Worm (Caenorhabditis elegans) whole organism, L4 larva: ENCODE results near the gene coq-5.

Source experiments
- F10B5.3 ChIP-seq: sonication (generic microtip); optimal IDR thresholded peaks from 2 replicates; lab custom pipeline; 2016; ENCODE audit warnings: mild to moderate bottlenecking, missing genetic modification characterization, missing compliant biosample characterization
- F26F4.8 ChIP-seq: fragments of 200-800 bp; sonication (Bioruptor generic); conservative IDR thresholded peaks from 2 replicates; pipeline ENCODE4 v1.3.6; 2022; ENCODE audit warnings: missing genetic modification characterization, missing compliant biosample characterization
- F37D6.2 ChIP-seq: sonication (generic microtip); optimal IDR thresholded peaks from 2 replicates; lab custom pipeline; 2016; ENCODE audit warnings: mild to moderate bottlenecking, missing genetic modification characterization, missing compliant biosample characterization
- F44E2.7 ChIP-seq: fragments of 200-800 bp; sonication (Bioruptor generic); IDR thresholded peaks from 2 replicates; pipeline ENCODE4 v2.1.2; 2022; ENCODE audit warnings: missing genetic modification characterization, missing compliant biosample characterization
- F49E8.2 ChIP-seq: sonication (generic microtip); optimal IDR thresholded peaks from 2 replicates; lab custom pipeline; 2016; ENCODE audit warnings: missing compliant biosample characterization, mild to moderate bottlenecking, missing genetic modification characterization, borderline replicate concordance
- T26A8.4 ChIP-seq: fragments of 200-800 bp; sonication (Bioruptor generic); IDR thresholded peaks from 2 replicates; pipeline ENCODE4 v1.3.6; 2022; ENCODE audit warnings: missing genetic modification characterization, missing compliant biosample characterization
- Y48G9A.11 ChIP-seq: fragments of 200-800 bp; sonication (Bioruptor generic); IDR thresholded peaks from 2 replicates; pipeline ENCODE4 v1.3.6; 2022; ENCODE audit warnings: missing genetic modification reagents, missing genetic modification characterization, missing compliant biosample characterization
- ZK337.2 ChIP-seq: fragments of 200-800 bp; sonication (Bioruptor generic); IDR thresholded peaks from 2 replicates; pipeline ENCODE4 v1.3.6; 2022; ENCODE audit warnings: missing genetic modification reagents, missing genetic modification characterization, missing compliant biosample characterization
- ZK546.5 ChIP-seq, 2 experiments: sonication (generic microtip); optimal IDR thresholded peaks; 2 replicates each; lab custom pipeline; 2017; ENCODE audit warnings: missing biosample characterization in 2 of 2, missing genetic modification characterization in 2 of 2
- aha-1 ChIP-seq: fragments of 150-350 bp; peaks from one replicate; lab custom pipeline; 2014; ENCODE audit warnings: missing biosample characterization, missing genetic modification characterization
- ama-1 ChIP-seq: fragments of 150-350 bp; optimal IDR thresholded peaks from 2 replicates; lab custom pipeline; 2014; ENCODE audit warnings: inconsistent platforms, mixed read lengths
- arid-1 ChIP-seq: fragments of 200-800 bp; sonication (Bioruptor generic); conservative IDR thresholded peaks from 2 replicates; pipeline ENCODE4 v1.3.6; 2022; ENCODE audit warnings: missing genetic modification reagents, missing genetic modification characterization, missing compliant biosample characterization
- attf-4 ChIP-seq: sonication (generic microtip); optimal IDR thresholded peaks from 3 replicates; lab custom pipeline; 2017; ENCODE audit warnings: missing biosample characterization, missing genetic modification characterization
- cey-2 ChIP-seq: sonication (generic microtip); optimal IDR thresholded peaks from 3 replicates; lab custom pipeline; 2017; ENCODE audit warnings: missing genetic modification characterization, mild to moderate bottlenecking, missing compliant biosample characterization, antibody characterized with exemption, borderline replicate concordance; ENCODE audit not compliant: insufficient read depth
- daf-12 ChIP-seq: fragments of 150-350 bp; optimal IDR thresholded peaks from 2 replicates; lab custom pipeline; 2014; ENCODE audit warnings: missing biosample characterization, missing genetic modification reagents, missing genetic modification characterization
- daf-16 ChIP-seq, 3 experiments: sonication (generic microtip); optimal IDR thresholded peaks; 2 replicates each; lab custom pipeline; 2016 to 2017; ENCODE audit warnings: missing genetic modification characterization in 3 of 3, missing genetic modification reagents in 3 of 3, mild to moderate bottlenecking in 2 of 3, missing compliant biosample characterization in 2 of 3, missing biosample characterization in 1 of 3, moderate library complexity in 1 of 3
- daf-8 ChIP-seq: fragments of 200-800 bp; sonication (Bioruptor generic); IDR thresholded peaks from 2 replicates; pipeline ENCODE4 v1.3.6; 2022; ENCODE audit warnings: missing genetic modification characterization, missing compliant biosample characterization
- dmd-6 ChIP-seq: fragments of 200-800 bp; sonication (Bioruptor generic); IDR thresholded peaks from 2 replicates; pipeline ENCODE4 v1.3.6; 2022; ENCODE audit warnings: missing genetic modification reagents, missing genetic modification characterization, missing compliant biosample characterization
- dmd-9 ChIP-seq: fragments of 200-800 bp; sonication (Bioruptor generic); IDR thresholded peaks from 2 replicates; pipeline ENCODE4 v1.3.6; 2022; ENCODE audit warnings: missing genetic modification reagents, missing genetic modification characterization, missing compliant biosample characterization
- dpl-1 ChIP-seq: fragments of 150-350 bp; optimal IDR thresholded peaks from 2 replicates; lab custom pipeline; 2014; ENCODE audit warnings: missing biosample characterization, missing genetic modification reagents, missing genetic modification characterization
- fkh-10 ChIP-seq: fragments of 150-350 bp; optimal IDR thresholded peaks from 2 replicates; lab custom pipeline; 2014; ENCODE audit warnings: missing biosample characterization, missing genetic modification reagents, missing genetic modification characterization
- fos-1 ChIP-seq: fragments of 150-350 bp; optimal IDR thresholded peaks from 2 replicates; lab custom pipeline; 2014; ENCODE audit warnings: missing biosample characterization, missing genetic modification characterization
- hlh-11 ChIP-seq: fragments of 200-800 bp; sonication (Bioruptor generic); optimal IDR thresholded peaks from 2 replicates; lab custom pipeline; 2018; ENCODE audit warnings: mild to moderate bottlenecking, missing genetic modification characterization, missing compliant biosample characterization
- hlh-30 ChIP-seq: sonication (generic microtip); optimal IDR thresholded peaks from 2 replicates; lab custom pipeline; 2017; ENCODE audit warnings: antibody characterized with exemption, mild to moderate bottlenecking, missing genetic modification characterization, missing compliant biosample characterization; ENCODE audit not compliant: insufficient read depth
- hmg-1.1 ChIP-seq: fragments of 200-800 bp; sonication (Bioruptor generic); IDR thresholded peaks from 2 replicates; pipeline ENCODE4 v1.3.6; 2022; ENCODE audit warnings: missing genetic modification reagents, missing genetic modification characterization, missing compliant biosample characterization
- lin-1 ChIP-seq: fragments of 200-800 bp; sonication (Bioruptor generic); IDR thresholded peaks from 2 replicates; pipeline ENCODE4 v1.3.6; 2022; ENCODE audit warnings: missing genetic modification reagents, missing genetic modification characterization, missing compliant biosample characterization
- lin-39 ChIP-seq: fragments of 150-350 bp; optimal IDR thresholded peaks from 2 replicates; lab custom pipeline; 2014; ENCODE audit warnings: missing biosample characterization, missing genetic modification reagents, missing genetic modification characterization
- lsy-2 ChIP-seq, 2 experiments: fragments of 150-350 bp in 1 of 2; sonication (generic microtip) in 1 of 2; optimal IDR thresholded peaks; 2 replicates each; lab custom pipeline; 2014 to 2017; ENCODE audit warnings: missing biosample characterization in 2 of 2, missing genetic modification characterization in 2 of 2
- mdt-29 ChIP-seq: fragments of 200-800 bp; sonication (Bioruptor generic); IDR thresholded peaks from 2 replicates; pipeline ENCODE4 v1.3.6; 2022; ENCODE audit warnings: missing genetic modification reagents, missing genetic modification characterization, missing compliant biosample characterization
- mes-2 ChIP-seq: sonication (generic microtip); optimal IDR thresholded peaks from 2 replicates; lab custom pipeline; 2016; ENCODE audit warnings: missing genotype, mild to moderate bottlenecking, missing genetic modification characterization, missing compliant biosample characterization; ENCODE audit not compliant: poor library complexity, severe bottlenecking
- nhr-10 ChIP-seq: fragments of 150-350 bp; optimal IDR thresholded peaks from 2 replicates; lab custom pipeline; 2014; ENCODE audit warnings: missing biosample characterization, missing genetic modification characterization
- nhr-111 ChIP-seq: fragments of 200-800 bp; sonication (Bioruptor generic); optimal IDR thresholded peaks from 2 replicates; lab custom pipeline; 2018; ENCODE audit warnings: mild to moderate bottlenecking, missing genetic modification characterization, missing compliant biosample characterization
- nhr-25 ChIP-seq: sonication (generic microtip); optimal IDR thresholded peaks from 2 replicates; lab custom pipeline; 2017; ENCODE audit warnings: missing genetic modification characterization, mild to moderate bottlenecking, missing compliant biosample characterization, antibody characterized with exemption, moderate library complexity, borderline replicate concordance; ENCODE audit not compliant: insufficient read depth
- nhr-28 ChIP-seq: fragments of 150-350 bp; optimal IDR thresholded peaks from 2 replicates; lab custom pipeline; 2014; ENCODE audit warnings: missing biosample characterization, missing genetic modification characterization
- nhr-48 ChIP-seq: sonication (generic microtip); optimal IDR thresholded peaks from 2 replicates; lab custom pipeline; 2016; ENCODE audit warnings: mild to moderate bottlenecking, missing genetic modification characterization, missing compliant biosample characterization
- nhr-6 ChIP-seq: fragments of 150-350 bp; optimal IDR thresholded peaks from 2 replicates; lab custom pipeline; 2014; ENCODE audit warnings: missing biosample characterization, missing genetic modification characterization
- nhr-76 ChIP-seq: fragments of 150-350 bp; optimal IDR thresholded peaks from 2 replicates; lab custom pipeline; 2014; ENCODE audit warnings: missing biosample characterization, missing genetic modification characterization
- nhr-77 ChIP-seq: fragments of 150-350 bp; optimal IDR thresholded peaks from 2 replicates; lab custom pipeline; 2014; ENCODE audit warnings: missing biosample characterization, missing genetic modification characterization
- pqm-1 ChIP-seq: sonication (generic microtip); optimal IDR thresholded peaks from 2 replicates; lab custom pipeline; 2017; ENCODE audit warnings: missing biosample characterization, missing genetic modification characterization
- rbr-2 ChIP-seq: sonication (generic microtip); optimal IDR thresholded peaks from 2 replicates; lab custom pipeline; 2016; ENCODE audit warnings: missing genotype, missing genetic modification characterization, missing compliant biosample characterization
- sdz-12 ChIP-seq: fragments of 200-800 bp; sonication (Bioruptor generic); optimal IDR thresholded peaks from 2 replicates; lab custom pipeline; 2018; ENCODE audit warnings: mild to moderate bottlenecking, missing genetic modification characterization, missing compliant biosample characterization
- set-16 ChIP-seq: fragments of 200-800 bp; sonication (Bioruptor generic); IDR thresholded peaks from 2 replicates; pipeline ENCODE4 v1.3.6; 2022; ENCODE audit warnings: missing genetic modification reagents, missing genetic modification characterization, missing compliant biosample characterization
- snpc-1.2 ChIP-seq: fragments of 200-800 bp; sonication (Bioruptor generic); IDR thresholded peaks from 2 replicates; pipeline ENCODE4 v1.3.6; 2022; ENCODE audit warnings: missing genetic modification reagents, missing genetic modification characterization, missing compliant biosample characterization
- tra-1 ChIP-seq: fragments of 200-800 bp; sonication (Bioruptor generic); IDR thresholded peaks from 2 replicates; pipeline ENCODE4 v1.3.6; 2022; ENCODE audit warnings: missing genetic modification reagents, missing genetic modification characterization, missing compliant biosample characterization
- zag-1 ChIP-seq: fragments of 150-350 bp; optimal IDR thresholded peaks from 2 replicates; lab custom pipeline; 2014; ENCODE audit warnings: missing biosample characterization, missing genetic modification characterization
- zfp-2 ChIP-seq: sonication (generic microtip); optimal IDR thresholded peaks from 2 replicates; lab custom pipeline; 2016; ENCODE audit warnings: mild to moderate bottlenecking, missing genetic modification characterization, missing compliant biosample characterization

coq-5 gene

DNA sequence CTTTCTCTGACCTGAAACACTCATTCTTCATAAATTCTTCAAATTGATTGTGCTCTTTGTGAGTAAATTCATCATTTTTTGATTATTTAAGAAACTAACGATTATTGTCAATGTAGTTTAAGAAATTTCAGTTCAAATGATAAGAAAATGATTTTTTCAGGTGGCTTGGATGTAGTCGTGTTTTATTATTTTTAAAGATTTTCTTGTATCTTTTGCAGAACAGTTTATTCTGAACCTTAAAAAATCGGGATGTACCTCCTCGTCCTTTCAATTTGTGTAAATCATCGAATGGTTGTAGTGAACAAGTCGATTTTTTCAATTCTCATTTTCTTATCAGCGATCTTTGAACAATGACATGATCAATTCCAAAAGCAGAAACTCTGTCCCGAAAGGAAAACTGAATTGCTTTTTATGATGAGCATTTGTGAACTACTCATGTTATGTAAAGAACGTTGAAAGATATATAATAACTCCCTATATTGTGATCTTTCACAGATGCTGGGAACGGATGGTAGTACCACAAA is 7.0 kb upstream of the coq-5 start, which contains the start of gene slc-17.3 (continued):
- peak; percentile 1 for TF ChIP-seq pqm-1 (tag; lab: Kevin White, UChicago)
- no peak for TF ChIP-seq lin-39
- TF ChIP-seq nhr-48 (tag; lab: Kevin White, UChicago): no peak
- TF ChIP-seq attf-4 (tag; lab: Kevin White, UChicago): no peak
- TF ChIP-seq F10B5.3 (tag; lab: Kevin White, UChicago): no peak

DNA sequence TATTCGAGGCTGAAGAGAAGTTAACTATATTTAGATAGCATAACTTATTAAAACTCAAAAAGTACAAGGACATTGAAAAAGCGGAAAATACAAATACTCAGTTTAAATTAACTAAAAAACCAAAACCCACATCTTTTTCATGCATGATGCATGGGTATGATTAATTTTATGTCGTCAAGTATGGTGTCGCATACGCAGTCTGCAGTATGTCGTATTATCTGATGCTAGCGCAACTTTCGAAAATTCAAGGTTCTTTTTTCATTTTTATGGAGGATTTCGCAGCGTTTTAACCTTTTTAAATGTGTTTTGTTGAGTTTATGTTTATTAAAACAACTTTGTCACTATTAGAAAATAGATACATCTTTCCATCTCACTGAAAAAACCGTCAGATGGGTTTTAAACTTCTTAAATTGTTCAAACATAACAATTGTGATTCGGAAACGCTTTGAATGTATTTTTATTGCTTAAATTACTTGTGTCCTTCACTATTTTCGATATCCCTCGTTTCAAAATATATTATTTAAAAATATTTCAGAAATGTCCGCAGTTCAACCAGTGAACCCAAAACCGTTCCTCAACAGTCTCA is 3.4 kb upstream of the coq-5 start, which contains the start of gene snr-5:
snr-5 (plus strand) TSS at position 536 of the 586 bp plus-strand sequence.
- TF ChIP-seq nhr-10 (tag; lab: Kevin White, UChicago): no peak
- no peak for TF ChIP-seq daf-16 (GFP tag; optimal IDR thresholded peaks at IDR 0.05; lab: Kevin White, UChicago)
- TF ChIP-seq daf-16 (tag; optimal IDR thresholded peaks at IDR 0.05; lab: Kevin White, UChicago): peak; percentile 10
- TF ChIP-seq dpl-1 (GFP tag; lab: Kevin White, UChicago): peak; percentile 29
- no peak for TF ChIP-seq cey-2 (tag; lab: Kevin White, UChicago)
- TF ChIP-seq lin-1: no peak
- no peak for TF ChIP-seq fos-1 (tag; lab: Kevin White, UChicago)
- no peak for TF ChIP-seq tra-1
- TF ChIP-seq rbr-2: no peak
- TF ChIP-seq set-16 (GFP tag; lab: Robert Waterston, UW): no peak
- TF ChIP-seq F37D6.2 (tag; lab: Kevin White, UChicago): no peak
- no peak for TF ChIP-seq daf-8
- no peak for TF ChIP-seq zfp-2 (tag; lab: Kevin White, UChicago)
- TF ChIP-seq dmd-9: no peak
- no peak for TF ChIP-seq F44E2.7 (GFP tag; lab: Robert Waterston, UW)
- TF ChIP-seq T26A8.4 (GFP tag; lab: Robert Waterston, UW): no peak
- no peak for TF ChIP-seq sdz-12 (GFP tag; lab: Kevin White, UChicago)
- TF ChIP-seq arid-1 (GFP tag; lab: Robert Waterston, UW): no peak
- no peak for TF ChIP-seq snpc-1.2 (GFP tag; lab: Robert Waterston, UW)
- TF ChIP-seq ZK337.2 (GFP tag; lab: Robert Waterston, UW): no peak
- TF ChIP-seq lsy-2 (tag; optimal IDR thresholded peaks at IDR 0.05; lab: Kevin White, UChicago): peak in 1 of 2 experiments; percentile 46
- TF ChIP-seq aha-1: no peak
- no peak for TF ChIP-seq ZK546.5 (tag; optimal IDR thresholded peaks at IDR 0.05; lab: Kevin White, UChicago)
- TF ChIP-seq nhr-6: no peak
- TF ChIP-seq F26F4.8 (GFP tag; lab: Robert Waterston, UW): no peak
- TF ChIP-seq nhr-77: no peak
- TF ChIP-seq Y48G9A.11 (GFP tag; lab: Robert Waterston, UW): no peak
- TF ChIP-seq nhr-76: no peak
- TF ChIP-seq nhr-111 (GFP tag; lab: Kevin White, UChicago): no peak
- TF ChIP-seq mdt-29 (GFP tag; lab: Robert Waterston, UW): no peak
- TF ChIP-seq mes-2: peak; percentile 48
- no peak for TF ChIP-seq nhr-28 (tag; lab: Kevin White, UChicago)

DNA sequence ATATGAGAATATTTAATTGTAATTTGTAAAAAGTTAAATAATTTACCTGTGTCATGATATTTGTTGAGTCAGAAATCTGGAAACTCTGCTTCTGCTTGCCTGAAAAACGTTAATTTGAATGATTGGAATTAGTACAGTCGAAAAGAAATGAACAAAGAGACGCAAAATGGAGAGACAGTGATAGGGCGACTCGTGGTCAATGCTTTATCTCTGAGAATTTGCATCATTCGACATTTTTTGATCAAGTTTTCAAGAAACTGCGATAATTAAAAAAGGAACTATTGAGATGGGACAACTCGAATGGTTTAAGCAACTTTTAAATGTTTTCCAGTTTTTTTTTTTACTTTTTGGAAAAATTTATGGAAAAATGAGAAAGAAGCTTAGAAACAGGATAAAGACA is 2.6 kb upstream of the coq-5 start, which contains the start of gene cuc-1:
cuc-1 (minus strand) TSS at position 101 of the 400 bp plus-strand sequence.
- TF ChIP-seq zfp-2 (tag; lab: Kevin White, UChicago) (no peak), hmg-1.1 (GFP tag; lab: Robert Waterston, UW) (no peak), zag-1 (tag; lab: Kevin White, UChicago) (no peak), nhr-25 (tag; lab: Kevin White, UChicago) (no peak), hlh-11 (tag; lab: Kevin White, UChicago) (peak; percentile 3), F49E8.2 (no peak), dmd-6 (GFP tag; lab: Robert Waterston, UW) (no peak), hlh-30 (tag; lab: Kevin White, UChicago) (peak; percentile 31), nhr-28 (tag; lab: Kevin White, UChicago) (no peak), daf-16 (GFP tag; optimal IDR thresholded peaks at IDR 0.05; lab: Kevin White, UChicago) (no peak), daf-16 (tag; optimal IDR thresholded peaks at IDR 0.05; lab: Kevin White, UChicago) (peak; percentile 5), daf-12 (tag; lab: Kevin White, UChicago) (no peak), ama-1 (lab: Kevin White, UChicago) (no peak), fkh-10 (no peak), nhr-48 (tag; lab: Kevin White, UChicago) (no peak)
